Worm (Caenorhabditis elegans): Measurements from ENCODE around the gene alr-1.

alr-1 gene

DNA sequence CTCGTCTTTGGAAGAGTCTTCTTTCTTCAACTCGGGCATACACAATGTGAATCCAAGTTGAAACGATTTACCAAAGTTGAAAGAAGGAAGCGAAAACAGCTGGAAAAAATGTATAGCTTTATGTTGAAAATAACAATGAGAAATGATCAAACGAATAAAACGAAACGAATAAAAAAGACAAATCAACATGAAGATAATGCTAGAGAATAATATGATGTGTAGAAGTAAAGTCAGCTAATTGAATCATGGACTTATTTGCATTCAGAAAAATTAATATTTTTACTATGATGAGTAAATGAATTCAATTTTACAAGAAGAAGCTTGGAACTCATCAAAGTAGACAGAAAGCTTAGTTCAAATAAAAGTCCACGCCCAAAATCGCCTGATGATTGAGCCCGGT, at the start of gene alr-1:
Gene alr-1 (minus strand): TSS at position 101 of the 400 bp plus-strand sequence.
- TF ChIP-seq ceh-34 (tag; optimal IDR thresholded peaks at IDR 0.05) (no peak), ceh-22 (tag; optimal IDR thresholded peaks at IDR 0.05) (no peak), nfya-1 (tag; optimal IDR thresholded peaks at IDR 0.05) (no peak), ztf-16 (tag; optimal IDR thresholded peaks at IDR 0.05) (no peak), dmd-4 (tag; optimal IDR thresholded peaks at IDR 0.05; ENCODE audit: borderline replicate concordance) (no peak), ceh-19 (GFP tag; optimal IDR thresholded peaks at IDR 0.05) (no peak), pax-1 (tag; optimal IDR thresholded peaks at IDR 0.05) (no peak), unc-3 (GFP tag; conservative IDR thresholded peaks at IDR 0.05) (no peak), unc-3 (tag; optimal IDR thresholded peaks at IDR 0.05) (no peak), elt-2 (tag; optimal IDR thresholded peaks at IDR 0.05) (no peak), zip-5 (tag; optimal IDR thresholded peaks at IDR 0.05) (no peak), F13H6.1 (tag; optimal IDR thresholded peaks at IDR 0.05) (no peak), ahr-1 (tag; optimal IDR thresholded peaks at IDR 0.05) (no peak), Y22D7AL.16 (tag; optimal IDR thresholded peaks at IDR 0.05) (no peak), pha-4 (tag; optimal IDR thresholded peaks at IDR 0.05) (no peak), hlh-15 (tag; optimal IDR thresholded peaks at IDR 0.05) (no peak), ceh-9 (tag; optimal IDR thresholded peaks at IDR 0.05) (no peak), K09A11.1 (tag; optimal IDR thresholded peaks at IDR 0.05; ENCODE audit: insufficient read depth) (no peak), unc-86 (tag; optimal IDR thresholded peaks at IDR 0.05) (no peak)

DNA sequence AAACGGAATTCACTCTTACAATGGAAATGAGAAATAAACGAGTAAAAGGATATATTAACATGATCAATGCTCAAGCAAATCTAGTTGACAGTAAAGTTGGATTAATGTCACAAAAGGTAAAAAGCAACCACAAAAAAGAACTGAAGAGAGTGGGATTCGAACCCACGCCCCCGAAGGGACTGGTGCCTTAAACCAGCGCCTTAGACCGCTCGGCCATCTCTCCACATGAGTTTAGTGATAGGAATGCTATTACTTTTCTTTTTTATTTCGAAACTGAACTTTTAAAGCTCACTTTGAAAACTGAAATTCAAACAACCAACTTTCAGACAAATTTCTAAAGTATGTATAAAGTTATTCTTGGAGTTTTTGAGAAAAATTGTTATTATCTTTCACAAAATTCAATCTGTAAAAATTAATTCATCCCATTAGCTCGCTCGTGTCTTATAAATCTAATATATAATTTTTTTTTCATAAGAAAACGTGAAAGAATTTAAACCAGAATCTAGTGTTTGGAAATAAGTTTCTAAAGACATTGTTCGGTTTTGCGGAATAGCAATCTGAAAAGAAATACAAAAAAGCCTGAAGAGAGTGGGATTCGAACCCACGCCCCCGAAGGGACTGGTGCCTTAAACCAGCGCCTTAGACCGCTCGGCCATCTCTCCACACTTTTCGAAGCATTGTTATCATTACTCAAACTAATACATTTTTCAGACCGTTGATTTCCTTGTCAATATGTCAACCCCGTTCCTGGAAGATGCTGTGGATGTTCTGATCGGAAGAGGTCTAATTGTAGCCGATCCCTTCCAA, 37.6 kb upstream of the alr-1 start:
- TF ChIP-seq fkh-10 (GFP tag; optimal IDR thresholded peaks at IDR 0.05) = no peak
- no peak for TF ChIP-seq nhr-11 (tag; optimal IDR thresholded peaks at IDR 0.05)
- no peak for TF ChIP-seq T23F11.4 (GFP tag; optimal IDR thresholded peaks at IDR 0.05)
- TF ChIP-seq gmeb-2 (tag; optimal IDR thresholded peaks at IDR 0.05) = no peak

DNA sequence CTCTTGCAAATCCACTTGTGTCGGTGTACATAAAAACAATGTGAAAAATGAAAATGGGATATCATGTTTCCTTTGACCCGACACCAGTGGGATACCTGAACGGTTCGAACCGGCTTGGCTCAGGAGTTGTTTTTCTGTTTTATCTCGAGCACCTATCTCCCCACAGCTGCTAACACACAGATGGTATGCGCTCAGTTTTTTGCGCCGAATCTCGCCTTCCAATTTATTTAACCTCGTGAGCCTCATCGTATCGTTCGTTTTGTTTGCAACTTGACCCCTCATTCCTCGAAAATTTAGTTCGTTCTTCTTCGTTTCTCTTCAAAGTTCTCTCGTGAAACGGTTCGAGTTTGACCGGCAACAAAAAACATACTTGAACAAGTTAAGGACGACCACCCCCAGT, 35.1 kb upstream of the alr-1 start, which contains the start of gene C05C9.1:
Gene C05C9.1 (plus strand): TSS at position 301 of the 400 bp plus-strand sequence.
- TF ChIP-seq elt-2 (tag; optimal IDR thresholded peaks at IDR 0.05) (no peak), ama-1 (optimal IDR thresholded peaks at IDR 0.05) (no peak), K02D7.2 (tag; optimal IDR thresholded peaks at IDR 0.05) (no peak), ceh-19 (GFP tag; optimal IDR thresholded peaks at IDR 0.05) (no peak), rnt-1 (tag; optimal IDR thresholded peaks at IDR 0.05) (no peak), ztf-16 (tag; optimal IDR thresholded peaks at IDR 0.05) (no peak), dmd-4 (tag; optimal IDR thresholded peaks at IDR 0.05; ENCODE audit: borderline replicate concordance) (no peak)

DNA sequence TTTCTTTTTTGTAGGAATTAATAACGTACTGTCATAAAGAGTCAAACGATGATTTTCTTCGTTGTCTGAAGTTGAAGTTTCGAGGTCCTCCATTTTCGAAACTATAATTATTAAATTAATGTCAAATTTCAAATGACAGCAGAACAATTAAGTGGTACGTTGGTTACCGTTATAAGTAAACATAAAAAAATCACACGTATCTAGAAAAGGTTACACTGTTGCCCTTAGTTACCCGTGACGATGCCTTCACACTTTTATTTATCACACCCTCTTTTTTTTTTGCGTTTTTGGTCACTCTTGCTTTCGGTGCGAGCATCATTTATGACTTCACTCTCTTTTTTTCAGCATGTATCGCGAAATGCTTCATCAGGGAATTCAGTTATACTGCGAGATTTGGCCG, 27.3 kb upstream of the alr-1 start, which contains the start of the genes C05C9.3 and C05C9.2:
Gene C05C9.3 (minus strand): TSS at position 101 of the 400 bp plus-strand sequence.
Gene C05C9.2 (plus strand): TSS at position 346 of the 400 bp plus-strand sequence.
- no peak for TF ChIP-seq Y22D7AL.16 (tag; optimal IDR thresholded peaks at IDR 0.05)
- TF ChIP-seq dmd-4 (tag; optimal IDR thresholded peaks at IDR 0.05; ENCODE audit: borderline replicate concordance) = no peak
- no peak for TF ChIP-seq K02D7.2 (tag; optimal IDR thresholded peaks at IDR 0.05)
- TF ChIP-seq ceh-24 (tag; optimal IDR thresholded peaks at IDR 0.05) = no peak
- no peak for TF ChIP-seq hlh-30 (tag; optimal IDR thresholded peaks at IDR 0.05; ENCODE audit: insufficient read depth)
- no peak for TF ChIP-seq ceh-2 (tag; optimal IDR thresholded peaks at IDR 0.05)
- TF ChIP-seq sdc-2 (tag; optimal IDR thresholded peaks at IDR 0.05) = no peak
- no peak for TF ChIP-seq ceh-19 (GFP tag; optimal IDR thresholded peaks at IDR 0.05)
- no peak for TF ChIP-seq nhr-11 (tag; optimal IDR thresholded peaks at IDR 0.05)
- TF ChIP-seq nfya-1 (tag; optimal IDR thresholded peaks at IDR 0.05) = no peak
- TF ChIP-seq fkh-10 (GFP tag; optimal IDR thresholded peaks at IDR 0.05) = no peak
- TF ChIP-seq pat-9 (tag; optimal IDR thresholded peaks at IDR 0.05) = no peak

DNA sequence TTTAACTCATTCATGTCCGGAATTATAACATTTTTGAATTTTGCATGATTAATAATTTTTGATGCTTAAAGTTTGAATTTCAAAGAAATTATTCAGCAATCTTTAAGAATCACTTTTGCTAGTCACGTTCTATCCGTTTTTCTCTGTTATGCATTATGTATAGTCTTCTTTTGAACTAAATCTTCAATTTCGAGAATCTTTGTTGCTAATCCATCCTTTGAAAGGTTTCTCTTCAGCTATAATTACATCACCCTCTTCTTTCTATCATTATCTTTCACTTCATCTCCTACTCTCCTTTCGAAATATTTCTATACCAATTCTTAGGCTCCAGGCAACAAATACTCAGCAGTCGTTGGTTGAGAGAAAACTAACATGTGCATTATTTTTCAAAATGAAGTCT, 26.1 kb upstream of the alr-1 start:
- TF ChIP-seq ref-2 (tag; optimal IDR thresholded peaks at IDR 0.05) = no peak
- no peak for TF ChIP-seq gmeb-2 (tag; optimal IDR thresholded peaks at IDR 0.05)
- TF ChIP-seq ceh-2 (tag; optimal IDR thresholded peaks at IDR 0.05) = no peak
- TF ChIP-seq C08G9.2 (tag; optimal IDR thresholded peaks at IDR 0.05) = no peak
- TF ChIP-seq ceh-6 (GFP tag; optimal IDR thresholded peaks at IDR 0.05) = no peak

Measured in whole organism, late embryonic.